Worm (Caenorhabditis elegans): ENCODE results near the gene C18D11.6.

DNA sequence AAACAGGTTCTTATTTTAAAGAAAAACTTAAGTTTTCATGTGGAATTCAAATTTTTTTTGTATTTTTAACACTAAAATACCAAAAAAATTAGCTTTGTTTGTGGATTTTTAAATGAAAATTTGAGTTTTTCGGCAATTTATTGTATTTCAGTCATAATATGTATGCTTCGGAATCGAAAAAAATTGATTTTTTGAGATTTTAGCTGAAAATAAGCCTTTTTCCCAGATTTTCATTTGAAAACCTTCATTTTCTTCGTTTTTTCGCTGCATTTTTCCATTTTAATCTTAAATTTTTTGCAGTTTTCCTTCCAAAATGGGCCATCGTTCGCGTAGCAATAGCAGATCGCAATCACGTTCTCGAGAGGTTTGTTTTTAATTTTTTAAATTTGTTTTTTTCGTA is 15.8 kb downstream of the C18D11.6 start, which contains the start of gene rsp-8:
- TF ChIP-seq nhr-237 (tag; optimal IDR thresholded peaks at IDR 0.05): no peak
- TF ChIP-seq ama-1 (optimal IDR thresholded peaks at IDR 0.05): no peak
- no peak for TF ChIP-seq nhr-11 (tag; optimal IDR thresholded peaks at IDR 0.05)
- no peak for TF ChIP-seq egl-27 (tag; optimal IDR thresholded peaks at IDR 0.05)

Data from whole organism, L2 larva.